Worm (Caenorhabditis elegans): ENCODE results near the gene sfxn-1.4.

Gene sfxn-1.4

ce11 chrII:11646276-11646797 lies 34.7 kb downstream of the sfxn-1.4 start, which contains the start of gene ghi-1:
Gene ghi-1, plus strand, starts transcription at chrII:11646747.
- TF ChIP-seq ceh-63 (GFP tag; optimal IDR thresholded peaks at IDR 0.05) = no peak
- TF ChIP-seq nhr-12 (tag; optimal IDR thresholded peaks at IDR 0.05) = no peak
- TF ChIP-seq lir-3 (tag; optimal IDR thresholded peaks at IDR 0.05; ENCODE audit: poor library complexity) = no peak
- no peak for TF ChIP-seq dsc-1 (tag; optimal IDR thresholded peaks at IDR 0.05)
- no peak for TF ChIP-seq tlp-1 (tag; optimal IDR thresholded peaks at IDR 0.05)
- TF ChIP-seq nhr-71 (tag; optimal IDR thresholded peaks at IDR 0.05) = peak; percentile 12
- TF ChIP-seq ets-5 (GFP tag; IDR thresholded peaks at IDR 0.05) = no peak
- no peak for TF ChIP-seq ceh-82 (tag; optimal IDR thresholded peaks at IDR 0.05)
- TF ChIP-seq lin-14 (GFP tag; optimal IDR thresholded peaks at IDR 0.05) = peak; percentile 12
- TF ChIP-seq ama-1 (optimal IDR thresholded peaks at IDR 0.05) = no peak
- TF ChIP-seq C04F5.9 (tag; optimal IDR thresholded peaks at IDR 0.05) = no peak
- no peak for TF ChIP-seq fos-1 (tag; optimal IDR thresholded peaks at IDR 0.05)
- TF ChIP-seq tbx-2 (tag; optimal IDR thresholded peaks at IDR 0.05) = no peak
- TF ChIP-seq nhr-11 (tag; optimal IDR thresholded peaks at IDR 0.05) = no peak
- TF ChIP-seq nhr-84 (tag; optimal IDR thresholded peaks at IDR 0.05) = no peak
- TF ChIP-seq egl-27 (tag; optimal IDR thresholded peaks at IDR 0.05) = no peak
- no peak for TF ChIP-seq efl-1 (optimal IDR thresholded peaks at IDR 0.05)
- peak in 1 of 2 experiments; percentile 91 for TF ChIP-seq efl-1 (GFP tag; optimal IDR thresholded peaks at IDR 0.05 in 1 of 2)
- no peak for TF ChIP-seq ceh-90 (tag; optimal IDR thresholded peaks at IDR 0.05)
- no peak for TF ChIP-seq unc-98 (GFP tag; IDR thresholded peaks at IDR 0.05)
- no peak for TF ChIP-seq egl-13 (tag; optimal IDR thresholded peaks at IDR 0.05)
- no peak for TF ChIP-seq lin-13 (GFP tag; optimal IDR thresholded peaks at IDR 0.05)
- TF ChIP-seq F16B12.6 (tag; optimal IDR thresholded peaks at IDR 0.05) = no peak
- TF ChIP-seq pag-3 (tag; optimal IDR thresholded peaks at IDR 0.05; ENCODE audit: borderline replicate concordance, insufficient read depth) = no peak
- no peak for TF ChIP-seq jun-1 (tag; optimal IDR thresholded peaks at IDR 0.05)
- no peak for TF ChIP-seq ceh-8 (GFP tag; optimal IDR thresholded peaks at IDR 0.05)
- no peak for TF ChIP-seq C34B4.2 (tag; optimal IDR thresholded peaks at IDR 0.05)
- TF ChIP-seq rnt-1 (tag; optimal IDR thresholded peaks at IDR 0.05) = no peak
- TF ChIP-seq nhr-20 (tag; optimal IDR thresholded peaks at IDR 0.05) = peak; percentile 3
- no peak for TF ChIP-seq pqm-1 (tag; optimal IDR thresholded peaks at IDR 0.05)
- no peak for TF ChIP-seq fkh-4 (tag; optimal IDR thresholded peaks at IDR 0.05; ENCODE audit: borderline replicate concordance)
- TF ChIP-seq skn-1 (tag; optimal IDR thresholded peaks at IDR 0.05) = peak; percentile 10
- TF ChIP-seq hpl-2 (GFP tag; optimal IDR thresholded peaks at IDR 0.05) = no peak
- no peak for TF ChIP-seq nhr-47 (tag; optimal IDR thresholded peaks at IDR 0.05)
- no peak for TF ChIP-seq zag-1 (tag; optimal IDR thresholded peaks at IDR 0.05)
- TF ChIP-seq fkh-10 (GFP tag; optimal IDR thresholded peaks at IDR 0.05) = no peak
- TF ChIP-seq nhr-85 (tag) = peak; percentile 76
- no peak for TF ChIP-seq ces-1 (GFP tag; optimal IDR thresholded peaks at IDR 0.05)
- no peak for TF ChIP-seq xbp-1 (tag; optimal IDR thresholded peaks at IDR 0.05)
- no peak for TF ChIP-seq vab-15 (tag; optimal IDR thresholded peaks at IDR 0.05)
- no peak for TF ChIP-seq irx-1 (tag; optimal IDR thresholded peaks at IDR 0.05)
- no peak for TF ChIP-seq swsn-7 (tag; optimal IDR thresholded peaks at IDR 0.05)
- no peak for TF ChIP-seq unc-62 (GFP tag; optimal IDR thresholded peaks at IDR 0.05)
- no peak for TF ChIP-seq nhr-76 (tag; optimal IDR thresholded peaks at IDR 0.05)
- no peak for TF ChIP-seq sptf-1 (tag; optimal IDR thresholded peaks at IDR 0.05)
- TF ChIP-seq dpl-1 (GFP tag; optimal IDR thresholded peaks at IDR 0.05) = no peak
- no peak for TF ChIP-seq ztf-4 (tag; optimal IDR thresholded peaks at IDR 0.05)
- peak in 1 of 2 experiments; percentile 38 for TF ChIP-seq lin-35 (GFP tag; optimal IDR thresholded peaks at IDR 0.05)
- TF ChIP-seq hlh-4 (tag; optimal IDR thresholded peaks at IDR 0.05) = no peak
- peak in 1 of 2 experiments; percentile 53 for TF ChIP-seq lsy-2 (tag; optimal IDR thresholded peaks at IDR 0.05)
- TF ChIP-seq elt-2 (tag; optimal IDR thresholded peaks at IDR 0.05) = peak; percentile 44
- TF ChIP-seq zip-4 (GFP tag; optimal IDR thresholded peaks at IDR 0.05) = no peak
- no peak for TF ChIP-seq fkh-8 (tag; optimal IDR thresholded peaks at IDR 0.05)
- peak; percentile 16 for TF ChIP-seq snu-23 (GFP tag; optimal IDR thresholded peaks at IDR 0.05)

Data from whole organism, L1 larva.